Fruit fly (Drosophila melanogaster) Kc167 (cell line): Measurements from ENCODE around the gene CG13050.

Experiments used
- Myc ChIP-seq: fragments of >200 bp; optimal IDR thresholded peaks from 2 replicates; lab custom pipeline; 2017; ENCODE audit warnings: missing external identifiers
- Sin3A ChIP-seq: fragments of >200 bp; optimal IDR thresholded peaks from 2 replicates; lab custom pipeline; 2018; ENCODE audit warnings: missing external identifiers
- h ChIP-seq: fragments of >200 bp; optimal IDR thresholded peaks from 3 replicates; lab custom pipeline; 2018; ENCODE audit warnings: missing external identifiers
- insv ChIP-seq: fragments of >200 bp; optimal IDR thresholded peaks from 3 replicates; lab custom pipeline; 2018; ENCODE audit warnings: missing external identifiers
- psq ChIP-seq: fragments of >200 bp; optimal IDR thresholded peaks from 2 replicates; lab custom pipeline; 2017; ENCODE audit warnings: missing external identifiers
- ttk ChIP-seq: sonication (Bioruptor generic); optimal IDR thresholded peaks from 2 replicates; lab custom pipeline; 2017; ENCODE audit warnings: missing external identifiers

CG13050 gene

DNA sequence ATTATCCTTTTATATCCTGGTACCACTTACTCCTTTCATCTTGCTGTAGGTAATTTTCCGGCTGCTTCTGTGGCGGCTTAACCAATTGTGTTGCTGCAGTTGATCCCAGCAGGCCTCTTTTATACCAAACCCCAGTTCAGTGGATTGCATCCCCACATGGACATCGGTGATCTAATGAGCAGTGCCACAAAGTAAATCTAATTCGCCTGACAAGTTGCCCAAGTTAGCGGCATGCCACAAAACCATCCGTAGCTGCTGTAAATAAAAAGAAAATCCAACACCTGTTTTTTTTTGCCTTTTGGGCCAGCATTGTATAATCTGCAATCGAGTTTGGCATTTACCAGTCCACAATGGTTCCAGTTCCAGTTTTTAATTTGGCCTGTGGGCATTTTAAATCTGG is at the start of gene CG13050:
CG13050 (minus strand) TSS at position 101 of the 400 bp plus-strand sequence.
- TF ChIP-seq h (lab: Kevin White, UChicago) = no peak
- no peak for TF ChIP-seq insv
- no peak for TF ChIP-seq Myc (lab: Kevin White, UChicago)
- no peak for TF ChIP-seq psq (lab: Kevin White, UChicago)
- TF ChIP-seq ttk (lab: Kevin White, UChicago) = no peak
- no peak for TF ChIP-seq Sin3A (lab: Kevin White, UChicago)

DNA sequence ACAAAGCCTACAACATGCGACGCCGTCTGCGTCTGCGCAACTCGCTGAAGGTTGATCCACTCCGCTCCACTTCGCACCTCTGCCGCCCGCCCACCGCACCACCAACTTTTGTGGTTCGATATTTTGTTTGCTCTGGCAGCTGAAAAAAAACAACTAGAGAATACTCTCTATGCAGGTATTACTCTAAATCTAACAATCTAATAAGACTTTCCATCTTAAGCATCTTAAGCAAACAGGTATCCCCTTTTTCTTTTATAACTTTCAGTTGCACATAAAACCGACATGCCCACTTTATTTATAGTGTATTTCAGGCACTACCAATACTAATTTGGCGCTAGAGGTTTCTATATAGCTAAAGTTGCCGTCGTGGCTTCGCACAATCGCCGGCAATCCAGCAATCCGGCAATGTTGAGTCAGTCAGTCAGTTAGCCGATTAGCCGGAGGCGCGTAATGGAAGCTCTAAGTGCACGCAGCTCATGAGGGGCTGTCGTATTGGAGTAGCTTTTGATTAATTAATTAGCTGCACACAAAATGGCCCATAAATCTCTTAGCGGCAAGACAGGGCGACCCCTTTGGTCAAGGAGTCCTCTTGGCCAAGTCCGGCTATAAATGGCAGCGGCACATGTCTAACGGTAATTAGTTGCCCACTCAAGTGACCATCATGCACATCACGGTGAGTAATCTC is 49.3 kb upstream of the CG13050 start, which contains the start of gene CG13058:
CG13058 (plus strand) TSS at position 635 of the 685 bp plus-strand sequence.
- TF ChIP-seq ttk (lab: Kevin White, UChicago) (no peak), Sin3A (lab: Kevin White, UChicago) (no peak), Myc (lab: Kevin White, UChicago) (no peak), insv (no peak), psq (lab: Kevin White, UChicago) (no peak), h (lab: Kevin White, UChicago) (no peak)

dm6 chr3L:16327776-16328175 is 48.7 kb upstream of the CG13050 start, which contains the start of gene CG13038:
TSS of gene CG13038 (minus strand) at chr3L:16327893.
- TF ChIP-seq Sin3A (lab: Kevin White, UChicago) (no peak), insv (no peak), ttk (lab: Kevin White, UChicago) (no peak), Myc (lab: Kevin White, UChicago) (no peak), h (lab: Kevin White, UChicago) (no peak), psq (lab: Kevin White, UChicago) (no peak)

DNA sequence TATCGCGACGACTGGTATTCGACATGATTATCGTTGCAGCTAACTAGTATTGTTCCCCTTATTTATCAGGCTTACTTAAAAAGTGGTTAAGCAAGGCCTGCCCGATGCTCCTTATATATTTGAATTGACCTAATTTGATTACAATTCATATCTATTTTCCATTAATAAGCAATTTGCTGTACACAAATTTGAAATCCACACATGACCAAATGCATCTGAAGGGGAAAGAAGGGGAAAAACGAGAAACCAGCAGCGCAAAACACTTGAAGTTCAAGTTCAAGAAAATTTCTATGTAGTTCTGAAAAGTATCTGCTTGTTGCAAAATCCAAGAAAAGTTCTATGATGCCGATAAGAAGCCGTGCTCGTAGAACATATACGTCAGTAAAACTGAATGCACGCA is 47.6 kb upstream of the CG13050 start, which contains the start of the genes CG13040 and CG13039:
CG13040 (minus strand) TSS at position 101 of the 400 bp plus-strand sequence.
CG13039 (minus strand) TSS at position 106 of the 400 bp plus-strand sequence.
- no peak for TF ChIP-seq ttk (lab: Kevin White, UChicago)
- TF ChIP-seq Myc (lab: Kevin White, UChicago) = no peak
- TF ChIP-seq Sin3A (lab: Kevin White, UChicago) = no peak
- no peak for TF ChIP-seq insv
- TF ChIP-seq psq (lab: Kevin White, UChicago) = no peak
- TF ChIP-seq h (lab: Kevin White, UChicago) = no peak

dm6 chr3L:16323372-16323771 is 44.3 kb upstream of the CG13050 start, which contains the start of gene CG13059:
TSS of gene CG13059 (plus strand) at chr3L:16323672.
- TF ChIP-seq ttk (lab: Kevin White, UChicago) (no peak), psq (lab: Kevin White, UChicago) (no peak), Sin3A (lab: Kevin White, UChicago) (no peak), Myc (lab: Kevin White, UChicago) (no peak), h (lab: Kevin White, UChicago) (no peak), insv (no peak)

DNA sequence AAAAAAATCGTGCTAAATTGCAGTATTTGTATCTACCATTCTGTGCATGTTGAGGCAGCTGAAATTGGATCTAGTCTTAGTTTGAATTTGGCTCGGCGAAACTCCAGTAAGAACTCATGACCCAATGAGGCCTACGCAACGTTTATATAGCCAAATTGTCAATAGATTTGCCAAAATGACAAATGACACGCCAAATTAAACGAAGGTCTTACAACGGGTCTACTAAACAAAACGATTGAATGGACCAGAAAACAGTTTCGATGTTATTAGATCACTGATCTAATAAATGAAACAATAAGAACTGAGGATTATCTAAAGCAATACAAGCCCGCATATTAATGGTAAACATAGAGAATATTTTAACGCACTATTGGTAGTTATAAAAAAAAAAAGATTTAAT is 42.1 kb upstream of the CG13050 start, which contains the start of gene CG42718:
CG42718 (minus strand) TSS at position 101 of the 400 bp plus-strand sequence.
- no peak for TF ChIP-seq h (lab: Kevin White, UChicago)
- no peak for TF ChIP-seq Sin3A (lab: Kevin White, UChicago)
- TF ChIP-seq ttk (lab: Kevin White, UChicago) = no peak
- no peak for TF ChIP-seq psq (lab: Kevin White, UChicago)
- no peak for TF ChIP-seq Myc (lab: Kevin White, UChicago)
- no peak for TF ChIP-seq insv

dm6 chr3L:16319399-16319906 is 40.4 kb upstream of the CG13050 start, which contains the start of the genes CG13041 and CG13060:
TSS of gene CG13041 (minus strand) at chr3L:16319526.
TSS of gene CG13060 (plus strand) at chr3L:16319856.
- TF ChIP-seq ttk (lab: Kevin White, UChicago) = no peak
- TF ChIP-seq h (lab: Kevin White, UChicago) = no peak
- TF ChIP-seq insv = no peak

DNA sequence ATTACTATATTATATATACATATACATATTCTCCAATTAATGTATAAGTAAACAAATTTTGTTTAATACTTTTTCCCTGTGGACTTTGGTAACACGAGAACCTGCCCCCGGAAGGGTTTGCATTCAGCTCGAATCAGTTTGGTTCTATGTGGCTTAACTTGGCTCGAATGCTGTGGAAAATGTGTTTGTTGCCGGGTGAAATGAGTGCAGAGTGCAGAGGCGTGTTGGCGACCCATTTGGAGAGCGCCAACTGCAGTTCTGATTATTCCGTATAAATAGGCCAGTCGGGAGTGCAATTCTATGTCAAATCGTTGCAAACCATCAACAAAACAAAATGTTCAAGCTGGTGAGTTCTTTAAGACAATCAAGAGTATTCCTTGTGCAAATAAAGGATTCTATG is 38.7 kb upstream of the CG13050 start, which contains the start of gene Nplp3:
Nplp3 (plus strand) TSS at position 301 of the 400 bp plus-strand sequence.
- TF ChIP-seq ttk (lab: Kevin White, UChicago) = no peak
- no peak for TF ChIP-seq h (lab: Kevin White, UChicago)
- no peak for TF ChIP-seq insv
- TF ChIP-seq psq (lab: Kevin White, UChicago) = no peak
- no peak for TF ChIP-seq Myc (lab: Kevin White, UChicago)
- TF ChIP-seq Sin3A (lab: Kevin White, UChicago) = no peak

dm6 chr3L:16313985-16314384 is 34.9 kb upstream of the CG13050 start, which contains the start of gene CG13062:
TSS of gene CG13062 (plus strand) at chr3L:16314285.
- TF ChIP-seq h (lab: Kevin White, UChicago) = no peak
- no peak for TF ChIP-seq Sin3A (lab: Kevin White, UChicago)
- TF ChIP-seq Myc (lab: Kevin White, UChicago) = no peak
- TF ChIP-seq insv = no peak
- TF ChIP-seq ttk (lab: Kevin White, UChicago) = no peak

dm6 chr3L:16309972-16310371 is 30.9 kb upstream of the CG13050 start:
- TF ChIP-seq h (lab: Kevin White, UChicago) = no peak
- TF ChIP-seq psq (lab: Kevin White, UChicago) = no peak
- no peak for TF ChIP-seq Myc (lab: Kevin White, UChicago)
- no peak for TF ChIP-seq ttk (lab: Kevin White, UChicago)
- no peak for TF ChIP-seq Sin3A (lab: Kevin White, UChicago)
- no peak for TF ChIP-seq insv

DNA sequence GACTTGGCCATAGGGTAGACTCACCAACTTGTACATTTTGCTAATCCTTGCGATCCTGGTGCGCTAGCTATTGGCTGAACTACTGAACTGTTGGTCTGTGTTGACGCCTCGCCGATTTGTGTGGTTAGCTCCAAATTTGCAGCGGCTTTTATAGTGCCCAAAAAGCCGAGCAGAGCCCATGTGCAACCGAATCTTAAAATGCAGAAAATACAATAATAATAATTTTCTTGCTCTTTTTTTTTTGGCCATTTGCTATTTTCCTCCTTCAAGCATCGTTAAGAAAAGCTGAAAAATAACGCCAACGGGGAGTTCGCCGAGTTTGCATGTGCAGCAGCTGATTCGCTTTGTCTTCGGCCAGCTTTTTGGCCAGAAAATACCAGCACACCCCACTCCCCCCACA is 29.3 kb upstream of the CG13050 start, which contains the start of gene CG13042:
CG13042 (minus strand) TSS at position 101 of the 400 bp plus-strand sequence.
- TF ChIP-seq h (lab: Kevin White, UChicago) (no peak), Sin3A (lab: Kevin White, UChicago) (no peak), psq (lab: Kevin White, UChicago) (no peak), Myc (lab: Kevin White, UChicago) (no peak), insv (no peak), ttk (lab: Kevin White, UChicago) (no peak)
